Fruit fly (Drosophila melanogaster) S2 (cell line): ENCODE results near the gene CG16779.

Experiments
- CG8478 ChIP-seq: fragments of >200 bp; optimal IDR thresholded peaks from 2 replicates; lab custom pipeline; 2018
- CTCF ChIP-seq, 2 experiments: fragments of >200 bp; optimal IDR thresholded peaks; 2 replicates each; lab custom pipeline; 2018

dm6 chr3R:9454980-9455379 is 38.5 kb downstream of the CG16779 start:
- TF ChIP-seq CTCF (optimal IDR thresholded peaks at IDR 0.05; lab: Kevin White, UChicago), result no peak
- no peak for TF ChIP-seq CG8478 (lab: Kevin White, UChicago)
